Worm (Caenorhabditis elegans) whole organism, L3 larva: ENCODE results near the gene F46B3.1.

ENCODE experiments used
- R02D3.7 ChIP-seq: fragments of 150-350 bp; optimal IDR thresholded peaks from 2 replicates; lab custom pipeline; 2014; ENCODE audit warnings: missing biosample characterization, missing genetic modification characterization
- ama-1 ChIP-seq: fragments of 150-350 bp; optimal IDR thresholded peaks from 2 replicates; lab custom pipeline; 2018
- ceh-16 ChIP-seq: sonication (generic microtip); optimal IDR thresholded peaks from 2 replicates; lab custom pipeline; 2017; ENCODE audit warnings: missing biosample characterization, missing genetic modification characterization
- jun-1 ChIP-seq: fragments of 150-350 bp; optimal IDR thresholded peaks from 2 replicates; lab custom pipeline; 2014; ENCODE audit warnings: missing biosample characterization, missing genetic modification reagents, missing genetic modification characterization
- lin-39 ChIP-seq: fragments of 150-350 bp; optimal IDR thresholded peaks from 2 replicates; lab custom pipeline; 2018; ENCODE audit warnings: missing biosample characterization, missing genetic modification reagents, missing genetic modification characterization
- nhr-237 ChIP-seq: fragments of 150-350 bp; optimal IDR thresholded peaks from 2 replicates; lab custom pipeline; 2014; ENCODE audit warnings: missing biosample characterization, missing genetic modification characterization
- nhr-76 ChIP-seq: fragments of 150-350 bp; sonication (generic microtip); optimal IDR thresholded peaks from 5 replicates; lab custom pipeline; 2014; ENCODE audit warnings: missing biosample characterization, missing genetic modification characterization
- pqm-1 ChIP-seq: fragments of 150-350 bp; optimal IDR thresholded peaks from 2 replicates; lab custom pipeline; 2017; ENCODE audit warnings: missing biosample characterization, missing genetic modification characterization, inconsistent platforms
- unc-39 ChIP-seq: sonication (generic microtip); optimal IDR thresholded peaks from 4 replicates; lab custom pipeline; 2017; ENCODE audit warnings: missing biosample characterization, missing genetic modification characterization
- zag-1 ChIP-seq: fragments of 150-350 bp; optimal IDR thresholded peaks from 2 replicates; lab custom pipeline; 2014; ENCODE audit warnings: missing biosample characterization, missing genetic modification characterization
- ztf-11 ChIP-seq: fragments of 150-350 bp; optimal IDR thresholded peaks from 2 replicates; lab custom pipeline; 2014; ENCODE audit warnings: missing biosample characterization, missing genetic modification characterization

DNA sequence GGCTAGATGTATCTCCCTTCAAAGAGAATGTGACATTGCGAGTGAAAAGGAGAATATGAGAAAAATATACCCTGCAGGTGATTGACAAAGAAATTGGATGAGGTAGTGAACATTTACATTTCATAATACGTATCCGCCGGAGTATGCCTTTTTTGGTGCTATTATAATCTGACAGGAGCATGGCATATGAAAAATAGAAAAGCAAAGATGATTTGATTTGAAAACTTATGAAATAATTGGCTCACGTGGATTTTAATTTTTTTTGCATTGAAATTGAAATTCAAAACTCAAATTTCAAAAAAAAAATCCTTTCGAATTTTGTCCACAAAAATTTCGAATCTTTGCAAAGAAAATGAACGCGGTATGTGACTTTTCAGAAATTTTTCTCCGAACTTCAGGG lies 6.0 kb upstream of the F46B3.1 start, which contains the start of gene ttr-11:
- TF ChIP-seq ceh-16 = no peak
- no peak for TF ChIP-seq R02D3.7 (tag; lab: Kevin White, UChicago)
- TF ChIP-seq nhr-76 (tag; lab: Kevin White, UChicago) = no peak
- TF ChIP-seq jun-1 (tag; lab: Kevin White, UChicago) = no peak
- no peak for TF ChIP-seq pqm-1 (tag; lab: Kevin White, UChicago)
- TF ChIP-seq zag-1 (tag; lab: Kevin White, UChicago) = no peak
- no peak for TF ChIP-seq nhr-237
- TF ChIP-seq unc-39 = no peak
- TF ChIP-seq lin-39 = no peak
- no peak for TF ChIP-seq ama-1
- TF ChIP-seq ztf-11 = no peak
